Worm (Caenorhabditis elegans): ENCODE results near the gene msrp-6.
"Not testable (repeated sequence)": the region's sequence is repeated elsewhere in the genome, so short reads cannot be mapped to it uniquely, and the experiment has no call there.

DNA sequence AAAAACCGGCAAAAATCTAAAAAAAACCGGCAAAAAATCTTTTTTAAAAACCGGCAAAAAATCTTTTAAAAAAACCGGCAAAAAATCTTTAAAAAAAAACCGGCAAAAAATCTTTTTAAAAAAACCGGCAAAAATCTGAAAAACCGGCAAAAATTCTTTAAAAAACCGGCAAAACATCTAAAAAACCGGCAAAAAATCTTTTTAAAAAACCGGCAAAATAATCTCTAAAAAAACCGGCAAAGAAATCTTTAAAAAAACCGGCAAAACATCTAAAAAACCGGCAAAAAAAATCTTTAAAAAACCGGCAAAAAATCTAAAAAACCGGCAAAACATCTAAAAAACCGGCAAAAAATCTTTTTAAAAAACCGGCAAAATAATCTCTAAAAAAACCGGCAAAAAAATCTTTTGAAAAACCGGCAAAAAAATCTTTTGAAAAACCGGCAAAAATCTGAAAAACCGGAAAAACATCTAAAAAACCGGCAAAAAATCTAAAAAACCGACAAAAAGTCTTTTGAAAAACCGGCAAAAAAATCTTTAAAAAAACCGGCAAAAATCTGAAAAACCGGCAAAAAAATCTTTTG lies 48.8 kb upstream of the msrp-6 start:
- not testable (repeated sequence) for TF ChIP-seq tbx-37 (GFP tag; conservative IDR thresholded peaks at IDR 0.05)
- peak; percentile 60 for TF ChIP-seq ceh-36 (tag; optimal IDR thresholded peaks at IDR 0.05)
- peak; percentile 62 for TF ChIP-seq ceh-13 (GFP tag; optimal IDR thresholded peaks at IDR 0.05)
